Worm (Caenorhabditis elegans) whole organism, L4 larva: ENCODE results near the gene srh-292.

ENCODE experiments used
- ZK546.5 ChIP-seq, 2 experiments: sonication (generic microtip); optimal IDR thresholded peaks; 2 replicates each; lab custom pipeline; 2017; ENCODE audit warnings: missing biosample characterization in 2 of 2, missing genetic modification characterization in 2 of 2
- arid-1 ChIP-seq: fragments of 200-800 bp; sonication (Bioruptor generic); conservative IDR thresholded peaks from 2 replicates; pipeline ENCODE4 v1.3.6; 2022; ENCODE audit warnings: missing genetic modification reagents, missing genetic modification characterization, missing compliant biosample characterization
- jun-1 ChIP-seq: fragments of 150-350 bp; optimal IDR thresholded peaks from 2 replicates; lab custom pipeline; 2014; ENCODE audit warnings: missing biosample characterization, missing genetic modification reagents, missing genetic modification characterization
- unc-39 ChIP-seq: sonication (generic microtip); optimal IDR thresholded peaks from 2 replicates; lab custom pipeline; 2017; ENCODE audit warnings: missing biosample characterization, missing genetic modification characterization
- unc-62 ChIP-seq, 3 experiments: fragments of 150-350 bp in 1 of 3; sonication (generic microtip); optimal IDR thresholded peaks in 2 of 3; peaks in 1 of 3; 1 replicate in 1 of 3; 2 replicates in 2 of 3; lab custom pipeline; 2014 to 2017; ENCODE audit warnings: missing biosample characterization in 3 of 3, missing genetic modification characterization in 3 of 3, missing genetic modification reagents in 3 of 3, missing genotype in 1 of 3

- TF ChIP-seq ZK546.5 (tag; optimal IDR thresholded peaks at IDR 0.05; lab: Kevin White, UChicago) (no peak), unc-62 (GFP tag; optimal IDR thresholded peaks at IDR 0.05 in 1 of 2; lab: Kevin White, UChicago) (no peak), unc-62 (tag; optimal IDR thresholded peaks at IDR 0.05; lab: Kevin White, UChicago) (no peak), arid-1 (GFP tag; lab: Robert Waterston, UW) (no peak), unc-39 (tag; lab: Kevin White, UChicago) (no peak), jun-1 (no peak)
These were observed 2.0 kb upstream of the srh-292 start, which contains the start of gene srh-287 for ce11 chrV:17800538-17800937.
